Worm (Caenorhabditis elegans): ENCODE results near the gene poml-4.

poml-4 gene

ce11 chrII:1571032-1571431 lies 30.3 kb downstream of the poml-4 start, which contains the start of gene fbxb-46:
Gene fbxb-46, minus strand, starts transcription at chrII:1571132.
- TF ChIP-seq ztf-11 (tag; optimal IDR thresholded peaks at IDR 0.05) (no peak), aha-1 (tag; optimal IDR thresholded peaks at IDR 0.05) (no peak), jun-1 (tag; optimal IDR thresholded peaks at IDR 0.05) (no peak)

- no peak for TF ChIP-seq unc-98 (GFP tag; IDR thresholded peaks at IDR 0.05)
- TF ChIP-seq nhr-47 (tag; optimal IDR thresholded peaks at IDR 0.05): no peak
Measured at ce11 chrII:1576030-1576429, 35.3 kb downstream of the poml-4 start, which contains the start of gene K05F6.10. Gene K05F6.10, minus strand, starts transcription at chrII:1576130.

- no peak for TF ChIP-seq snu-23 (GFP tag; optimal IDR thresholded peaks at IDR 0.05)
- TF ChIP-seq ama-1 (optimal IDR thresholded peaks at IDR 0.05): no peak
- TF ChIP-seq fkh-4 (tag; optimal IDR thresholded peaks at IDR 0.05; ENCODE audit: borderline replicate concordance): no peak
- no peak for TF ChIP-seq lin-14 (GFP tag; optimal IDR thresholded peaks at IDR 0.05)
- peak; percentile 12 for TF ChIP-seq jun-1 (tag; optimal IDR thresholded peaks at IDR 0.05)
- TF ChIP-seq ceh-8 (GFP tag; optimal IDR thresholded peaks at IDR 0.05): no peak
- no peak for TF ChIP-seq efl-1 (optimal IDR thresholded peaks at IDR 0.05)
- peak in 1 of 2 experiments; percentile 16 for TF ChIP-seq efl-1 (GFP tag; optimal IDR thresholded peaks at IDR 0.05 in 1 of 2)
- no peak for TF ChIP-seq mep-1 (tag; optimal IDR thresholded peaks at IDR 0.05)
- TF ChIP-seq lir-3 (tag; optimal IDR thresholded peaks at IDR 0.05; ENCODE audit: poor library complexity): no peak
- TF ChIP-seq C04F5.9 (tag; optimal IDR thresholded peaks at IDR 0.05): no peak
- TF ChIP-seq lin-35 (GFP tag; optimal IDR thresholded peaks at IDR 0.05): peak in 1 of 2 experiments; percentile 29
- TF ChIP-seq lin-13 (GFP tag; optimal IDR thresholded peaks at IDR 0.05): no peak
- no peak for TF ChIP-seq lin-15B (tag; optimal IDR thresholded peaks at IDR 0.05)
- TF ChIP-seq hlh-17 (GFP tag; optimal IDR thresholded peaks at IDR 0.05; ENCODE audit: borderline replicate concordance): no peak
- TF ChIP-seq unc-86 (tag; optimal IDR thresholded peaks at IDR 0.05): no peak
- no peak for TF ChIP-seq mdl-1 (tag; optimal IDR thresholded peaks at IDR 0.05)
- TF ChIP-seq ztf-11 (tag; optimal IDR thresholded peaks at IDR 0.05): no peak
- peak; percentile 73 for TF ChIP-seq elt-2 (tag; optimal IDR thresholded peaks at IDR 0.05)
Measured at ce11 chrII:1576772-1577171, 36.0 kb downstream of the poml-4 start.

- TF ChIP-seq mab-9 (GFP tag; IDR thresholded peaks at IDR 0.05) (no peak), mdl-1 (tag; optimal IDR thresholded peaks at IDR 0.05) (no peak), grh-1 (GFP tag; IDR thresholded peaks at IDR 0.05) (no peak), elt-2 (tag; optimal IDR thresholded peaks at IDR 0.05) (peak; percentile 22)
Measured at ce11 chrII:1579886-1580285, 39.2 kb downstream of the poml-4 start, which contains the start of gene math-38. Gene math-38, minus strand, starts transcription at chrII:1579986.

- TF ChIP-seq lin-35 (GFP tag; optimal IDR thresholded peaks at IDR 0.05) (no peak), irx-1 (tag; optimal IDR thresholded peaks at IDR 0.05) (no peak), zag-1 (tag; optimal IDR thresholded peaks at IDR 0.05) (no peak), nhr-12 (tag; optimal IDR thresholded peaks at IDR 0.05) (no peak), unc-62 (GFP tag; optimal IDR thresholded peaks at IDR 0.05) (no peak), ztf-4 (tag; optimal IDR thresholded peaks at IDR 0.05) (no peak), efl-3 (GFP tag; optimal IDR thresholded peaks at IDR 0.05) (no peak), swsn-7 (tag; optimal IDR thresholded peaks at IDR 0.05) (no peak), dsc-1 (tag; optimal IDR thresholded peaks at IDR 0.05) (no peak), fkh-8 (tag; optimal IDR thresholded peaks at IDR 0.05) (no peak), sox-4 (tag; optimal IDR thresholded peaks at IDR 0.05) (no peak), unc-86 (tag; optimal IDR thresholded peaks at IDR 0.05) (no peak), lin-39 (tag; optimal IDR thresholded peaks at IDR 0.05) (no peak), nhr-76 (tag; optimal IDR thresholded peaks at IDR 0.05) (no peak), hlh-17 (GFP tag; optimal IDR thresholded peaks at IDR 0.05; ENCODE audit: borderline replicate concordance) (no peak), ztf-11 (tag; optimal IDR thresholded peaks at IDR 0.05) (no peak), hpl-2 (GFP tag; optimal IDR thresholded peaks at IDR 0.05) (no peak), lir-3 (tag; optimal IDR thresholded peaks at IDR 0.05; ENCODE audit: poor library complexity) (no peak), ceh-82 (tag; optimal IDR thresholded peaks at IDR 0.05) (no peak)
Measured at ce11 chrII:1584140-1584539, 43.4 kb downstream of the poml-4 start, which contains the start of gene clec-21. Gene clec-21, minus strand, starts transcription at chrII:1584240.

All from whole organism, L1 larva.